Worm (Caenorhabditis elegans): ENCODE results near the gene egas-1.

The egas-1 gene

DNA sequence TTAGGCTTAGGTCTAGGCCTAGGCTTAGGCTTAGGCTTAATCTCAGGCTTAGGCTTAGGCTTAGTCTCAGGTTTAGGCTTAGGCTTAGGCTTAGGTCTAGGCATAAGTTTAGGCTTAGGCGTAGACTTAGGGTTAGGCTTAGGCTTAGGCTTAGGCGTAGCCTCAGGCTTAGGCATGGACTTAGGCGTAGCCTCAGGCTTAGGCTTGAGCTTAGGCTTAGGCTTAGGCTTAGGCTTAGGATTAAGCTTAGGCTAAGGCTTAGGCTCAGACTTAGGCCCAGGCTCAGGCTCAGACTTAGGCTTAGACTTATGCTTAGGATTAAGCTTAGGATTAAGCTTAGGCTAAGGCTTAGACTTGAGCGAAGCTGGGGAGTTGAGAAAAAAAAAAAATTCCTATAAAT lies 26.9 kb upstream of the egas-1 start:
- no peak for TF ChIP-seq C34F6.9 (tag; optimal IDR thresholded peaks at IDR 0.05)
- TF ChIP-seq ceh-82 (tag; optimal IDR thresholded peaks at IDR 0.05): no peak
- no peak for TF ChIP-seq peb-1 (tag; optimal IDR thresholded peaks at IDR 0.05)
- TF ChIP-seq nhr-10 (tag; optimal IDR thresholded peaks at IDR 0.05): no peak
- no peak for TF ChIP-seq sma-3 (GFP tag; optimal IDR thresholded peaks at IDR 0.05)
- no peak for TF ChIP-seq lsy-2 (tag; optimal IDR thresholded peaks at IDR 0.05)
- no peak for TF ChIP-seq blmp-1 (tag; optimal IDR thresholded peaks at IDR 0.05; ENCODE audit: insufficient read depth)
- TF ChIP-seq zag-1 (tag; optimal IDR thresholded peaks at IDR 0.05): no peak
- no peak for TF ChIP-seq ceh-16 (tag; optimal IDR thresholded peaks at IDR 0.05)
- TF ChIP-seq nhr-11 (tag; optimal IDR thresholded peaks at IDR 0.05): no peak
- TF ChIP-seq ztf-11 (tag; optimal IDR thresholded peaks at IDR 0.05): no peak

DNA sequence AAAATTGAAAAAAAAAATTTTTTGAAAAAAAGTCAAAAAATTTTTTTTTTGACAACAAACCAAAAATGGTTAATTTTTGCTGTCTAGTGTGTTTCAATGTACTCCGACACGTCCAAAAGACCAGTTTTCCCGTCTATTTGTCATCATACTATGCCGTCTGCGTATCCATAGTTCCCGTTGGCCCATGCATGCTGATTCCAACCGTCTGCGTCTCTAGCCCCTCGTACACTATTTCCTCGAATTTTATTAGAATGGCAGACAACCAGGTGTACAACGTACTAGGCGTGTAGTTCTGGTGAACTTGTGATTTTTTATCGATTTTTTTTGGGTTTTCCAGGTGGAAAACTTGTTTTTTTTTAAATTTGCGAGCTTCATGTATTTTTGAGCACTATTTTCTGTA lies 25.6 kb upstream of the egas-1 start:
- peak; percentile 73 for TF ChIP-seq nhr-25 (tag; optimal IDR thresholded peaks at IDR 0.05)
- no peak for TF ChIP-seq ZK546.5 (tag; optimal IDR thresholded peaks at IDR 0.05)
- TF ChIP-seq Y55F3AM.14 (GFP tag; optimal IDR thresholded peaks at IDR 0.05): no peak
- TF ChIP-seq R02D3.7 (tag; optimal IDR thresholded peaks at IDR 0.05): no peak
- no peak for TF ChIP-seq nhr-10 (tag; optimal IDR thresholded peaks at IDR 0.05)
- TF ChIP-seq snpc-4 (tag; optimal IDR thresholded peaks at IDR 0.05): peak; percentile 50
- no peak for TF ChIP-seq unc-39 (tag; optimal IDR thresholded peaks at IDR 0.05)
- no peak for TF ChIP-seq lin-11 (tag; optimal IDR thresholded peaks at IDR 0.05)
- TF ChIP-seq lsy-2 (tag; optimal IDR thresholded peaks at IDR 0.05): peak in 1 of 2 experiments; percentile 53
- peak; percentile 54 for TF ChIP-seq C34F6.9 (tag; optimal IDR thresholded peaks at IDR 0.05)
- TF ChIP-seq unc-55 (GFP tag; optimal IDR thresholded peaks at IDR 0.05): no peak
- TF ChIP-seq blmp-1 (tag; optimal IDR thresholded peaks at IDR 0.05; ENCODE audit: insufficient read depth): peak; percentile 4
- no peak for TF ChIP-seq nhr-12 (tag; optimal IDR thresholded peaks at IDR 0.05)
- TF ChIP-seq alr-1 (tag; optimal IDR thresholded peaks at IDR 0.05): no peak
- peak; percentile 51 for TF ChIP-seq egl-27 (tag; optimal IDR thresholded peaks at IDR 0.05)
- TF ChIP-seq mbf-1 (tag; optimal IDR thresholded peaks at IDR 0.05): no peak
- peak; percentile 77 for TF ChIP-seq nhr-129 (tag; optimal IDR thresholded peaks at IDR 0.05)
- no peak for TF ChIP-seq nhr-6 (tag; optimal IDR thresholded peaks at IDR 0.05)
- TF ChIP-seq peb-1 (tag; optimal IDR thresholded peaks at IDR 0.05): no peak
- TF ChIP-seq skn-1 (tag; optimal IDR thresholded peaks at IDR 0.05): peak; percentile 97
- peak; percentile 83 for TF ChIP-seq fos-1 (tag; optimal IDR thresholded peaks at IDR 0.05)
- no peak for TF ChIP-seq elt-1 (tag; optimal IDR thresholded peaks at IDR 0.05)
- no peak for TF ChIP-seq sem-4 (tag; optimal IDR thresholded peaks at IDR 0.05)
- TF ChIP-seq nhr-77 (tag; optimal IDR thresholded peaks at IDR 0.05): no peak
- peak; percentile 66 for TF ChIP-seq F13H6.1 (tag; optimal IDR thresholded peaks at IDR 0.05)
- TF ChIP-seq ama-1 (optimal IDR thresholded peaks at IDR 0.05): no peak
- no peak for TF ChIP-seq zag-1 (tag; optimal IDR thresholded peaks at IDR 0.05)
- TF ChIP-seq nhr-237 (tag; optimal IDR thresholded peaks at IDR 0.05): no peak
- TF ChIP-seq mab-5 (tag; optimal IDR thresholded peaks at IDR 0.05): no peak
- no peak for TF ChIP-seq nhr-11 (tag; optimal IDR thresholded peaks at IDR 0.05)
- TF ChIP-seq ztf-11 (tag; optimal IDR thresholded peaks at IDR 0.05): no peak
- TF ChIP-seq ztf-1 (GFP tag; conservative IDR thresholded peaks at IDR 0.05): no peak
- no peak for TF ChIP-seq aly-2 (tag; optimal IDR thresholded peaks at IDR 0.05)
- no peak for TF ChIP-seq ceh-82 (tag; optimal IDR thresholded peaks at IDR 0.05)
- TF ChIP-seq elt-3 (tag; optimal IDR thresholded peaks at IDR 0.05): no peak
- TF ChIP-seq ztf-4 (tag; optimal IDR thresholded peaks at IDR 0.05): no peak
- peak in 1 of 2 experiments; percentile 35 for TF ChIP-seq mdl-1 (tag; optimal IDR thresholded peaks at IDR 0.05)
- TF ChIP-seq nhr-21 (tag; optimal IDR thresholded peaks at IDR 0.05): peak; percentile 57
- no peak for TF ChIP-seq lin-39 (tag; optimal IDR thresholded peaks at IDR 0.05)
- no peak for TF ChIP-seq sma-9 (GFP tag; optimal IDR thresholded peaks at IDR 0.05)
- TF ChIP-seq sma-9 (tag; optimal IDR thresholded peaks at IDR 0.05): no peak
- no peak for TF ChIP-seq nhr-23 (tag; optimal IDR thresholded peaks at IDR 0.05)
- TF ChIP-seq crh-2 (tag; optimal IDR thresholded peaks at IDR 0.05): peak; percentile 70
- TF ChIP-seq unc-62 (GFP tag; optimal IDR thresholded peaks at IDR 0.05): no peak
- peak; percentile 64 for TF ChIP-seq gmeb-1 (tag; optimal IDR thresholded peaks at IDR 0.05)
- no peak for TF ChIP-seq ceh-16 (tag; optimal IDR thresholded peaks at IDR 0.05)
- TF ChIP-seq lin-13 (GFP tag; optimal IDR thresholded peaks at IDR 0.05): peak; percentile 21
- peak; percentile 62 for TF ChIP-seq sma-3 (GFP tag; optimal IDR thresholded peaks at IDR 0.05)
- TF ChIP-seq dmd-4 (tag; optimal IDR thresholded peaks at IDR 0.05): no peak
